Worm (Caenorhabditis elegans): ENCODE data around the gene rpia-1.
A peak's percentile ranks its signal among the peaks of the same experiment; 100 is the strongest.

- TF ChIP-seq drap-1 (GFP tag; optimal IDR thresholded peaks at IDR 0.05) (no peak), pha-4 (tag; optimal IDR thresholded peaks at IDR 0.05) (no peak), ztf-11 (tag; optimal IDR thresholded peaks at IDR 0.05) (no peak), ces-1 (GFP tag; optimal IDR thresholded peaks at IDR 0.05) (peak; percentile 47), blmp-1 (tag; optimal IDR thresholded peaks at IDR 0.05) (no peak), sem-2 (GFP tag; optimal IDR thresholded peaks at IDR 0.05) (no peak)
Observed at ce11 chrIII:7122860-7123259, at the start of gene rpia-1, which contains the start of gene B0280.9.
